Worm (Caenorhabditis elegans) whole organism, L3 larva: Measurements from ENCODE around the gene hst-3.2.

Experiments
- R02D3.7 ChIP-seq: fragments of 150-350 bp; optimal IDR thresholded peaks from 2 replicates; lab custom pipeline; 2014; ENCODE audit warnings: missing biosample characterization, missing genetic modification characterization
- ZK546.5 ChIP-seq: sonication (generic microtip); optimal IDR thresholded peaks from 2 replicates; lab custom pipeline; 2017; ENCODE audit warnings: missing biosample characterization, missing genetic modification characterization
- aly-2 ChIP-seq: fragments of 150-350 bp; optimal IDR thresholded peaks from 2 replicates; lab custom pipeline; 2014; ENCODE audit warnings: missing biosample characterization, missing genetic modification characterization
- ama-1 ChIP-seq: fragments of 150-350 bp; optimal IDR thresholded peaks from 2 replicates; lab custom pipeline; 2018
- ceh-82 ChIP-seq: fragments of 150-350 bp; optimal IDR thresholded peaks from 2 replicates; lab custom pipeline; 2014; ENCODE audit warnings: missing biosample characterization, missing genetic modification characterization
- ceh-9 ChIP-seq: sonication (generic microtip); optimal IDR thresholded peaks from 2 replicates; lab custom pipeline; 2018; ENCODE audit warnings: missing biosample characterization, missing genetic modification characterization
- daf-12 ChIP-seq: fragments of 150-350 bp; optimal IDR thresholded peaks from 2 replicates; lab custom pipeline; 2014; ENCODE audit warnings: missing biosample characterization, missing genetic modification reagents, missing genetic modification characterization
- egl-27 ChIP-seq: sonication (generic microtip); optimal IDR thresholded peaks from 4 replicates; lab custom pipeline; 2017; ENCODE audit warnings: missing biosample characterization, missing genetic modification reagents, missing genetic modification characterization
- egl-5 ChIP-seq: fragments of 150-350 bp; optimal IDR thresholded peaks from 2 replicates; lab custom pipeline; 2017; ENCODE audit warnings: missing biosample characterization, missing genetic modification reagents, missing genetic modification characterization, inconsistent platforms
- elt-1 ChIP-seq: fragments of 150-350 bp; optimal IDR thresholded peaks from 2 replicates; lab custom pipeline; 2014; ENCODE audit warnings: missing biosample characterization, missing genetic modification characterization
- elt-2 ChIP-seq: sonication (generic microtip); optimal IDR thresholded peaks from 2 replicates; lab custom pipeline; 2016; ENCODE audit warnings: missing genetic modification reagents, mild to moderate bottlenecking, missing genetic modification characterization, missing compliant biosample characterization
- elt-3 ChIP-seq, 3 experiments: fragments of 150-350 bp in 1 of 3; sonication (generic microtip) in 2 of 3; optimal IDR thresholded peaks; 2 replicates in 2 of 3; 4 replicates in 1 of 3; lab custom pipeline; 2014 to 2017; ENCODE audit warnings: missing biosample characterization in 3 of 3, missing genetic modification characterization in 3 of 3
- fkh-10 ChIP-seq: sonication (generic microtip); optimal IDR thresholded peaks from 2 replicates; lab custom pipeline; 2017; ENCODE audit warnings: missing biosample characterization, missing genetic modification reagents, missing genetic modification characterization
- fkh-2 ChIP-seq: fragments of 150-350 bp; optimal IDR thresholded peaks from 2 replicates; lab custom pipeline; 2014; ENCODE audit warnings: missing biosample characterization, missing genetic modification reagents, missing genetic modification characterization
- fos-1 ChIP-seq: fragments of 150-350 bp; optimal IDR thresholded peaks from 2 replicates; lab custom pipeline; 2014; ENCODE audit warnings: missing biosample characterization, missing genetic modification characterization
- hmg-11 ChIP-seq: sonication (generic microtip); optimal IDR thresholded peaks from 2 replicates; lab custom pipeline; 2016; ENCODE audit warnings: missing genetic modification characterization, missing compliant biosample characterization
- jun-1 ChIP-seq: fragments of 150-350 bp; optimal IDR thresholded peaks from 2 replicates; lab custom pipeline; 2014; ENCODE audit warnings: missing biosample characterization, missing genetic modification reagents, missing genetic modification characterization
- lin-39 ChIP-seq: fragments of 150-350 bp; optimal IDR thresholded peaks from 2 replicates; lab custom pipeline; 2018; ENCODE audit warnings: missing biosample characterization, missing genetic modification reagents, missing genetic modification characterization
- lsy-12 ChIP-seq: sonication (generic microtip); optimal IDR thresholded peaks from 2 replicates; lab custom pipeline; 2016; ENCODE audit warnings: mild to moderate bottlenecking, missing genetic modification characterization, missing compliant biosample characterization
- mdl-1 ChIP-seq: fragments of 150-350 bp; optimal IDR thresholded peaks from 2 replicates; lab custom pipeline; 2014; ENCODE audit warnings: missing biosample characterization, missing genetic modification characterization
- mml-1 ChIP-seq: fragments of 150-350 bp; sonication (generic microtip); optimal IDR thresholded peaks from 3 replicates; lab custom pipeline; 2014; ENCODE audit warnings: missing biosample characterization, missing genetic modification characterization
- nfya-1 ChIP-seq: sonication (generic microtip); optimal IDR thresholded peaks from 2 replicates; lab custom pipeline; 2017; ENCODE audit warnings: missing genetic modification characterization, mild to moderate bottlenecking, missing compliant biosample characterization, antibody characterized with exemption, moderate library complexity; ENCODE audit not compliant: insufficient read depth
- nhr-23 ChIP-seq: fragments of 150-350 bp; optimal IDR thresholded peaks from 2 replicates; lab custom pipeline; 2014; ENCODE audit warnings: missing biosample characterization, missing genetic modification reagents, missing genetic modification characterization
- nhr-237 ChIP-seq: fragments of 150-350 bp; optimal IDR thresholded peaks from 2 replicates; lab custom pipeline; 2014; ENCODE audit warnings: missing biosample characterization, missing genetic modification characterization
- nhr-25 ChIP-seq: sonication (generic microtip); optimal IDR thresholded peaks from 2 replicates; lab custom pipeline; 2017; ENCODE audit warnings: missing biosample characterization, missing genetic modification characterization
- nhr-28 ChIP-seq: fragments of 150-350 bp; optimal IDR thresholded peaks from 2 replicates; lab custom pipeline; 2014; ENCODE audit warnings: missing biosample characterization, missing genetic modification characterization
- nhr-43 ChIP-seq: sonication (generic microtip); optimal IDR thresholded peaks from 2 replicates; lab custom pipeline; 2016; ENCODE audit warnings: mild to moderate bottlenecking, missing genetic modification characterization, missing compliant biosample characterization; ENCODE audit not compliant: poor library complexity, severe bottlenecking
- nhr-67 ChIP-seq: fragments of 150-350 bp; optimal IDR thresholded peaks from 2 replicates; lab custom pipeline; 2014; ENCODE audit warnings: missing biosample characterization, missing genetic modification characterization
- nhr-76 ChIP-seq: fragments of 150-350 bp; sonication (generic microtip); optimal IDR thresholded peaks from 5 replicates; lab custom pipeline; 2014; ENCODE audit warnings: missing biosample characterization, missing genetic modification characterization
- nhr-77 ChIP-seq: fragments of 150-350 bp; optimal IDR thresholded peaks from 2 replicates; lab custom pipeline; 2014; ENCODE audit warnings: missing biosample characterization, missing genetic modification characterization
- pha-4 ChIP-seq: fragments of 150-350 bp; optimal IDR thresholded peaks from 2 replicates; lab custom pipeline; 2014; ENCODE audit warnings: missing biosample characterization, missing genetic modification reagents, missing genetic modification characterization
- sea-2 ChIP-seq: fragments of 150-350 bp; sonication (generic microtip); optimal IDR thresholded peaks from 4 replicates; lab custom pipeline; 2014; ENCODE audit warnings: missing biosample characterization, missing genetic modification reagents, missing genetic modification characterization
- unc-39 ChIP-seq: sonication (generic microtip); optimal IDR thresholded peaks from 4 replicates; lab custom pipeline; 2017; ENCODE audit warnings: missing biosample characterization, missing genetic modification characterization
- unc-62 ChIP-seq: fragments of 150-350 bp; sonication (generic microtip); optimal IDR thresholded peaks from 4 replicates; lab custom pipeline; 2014; ENCODE audit warnings: missing biosample characterization, missing genetic modification reagents, missing genetic modification characterization
- zag-1 ChIP-seq: fragments of 150-350 bp; optimal IDR thresholded peaks from 2 replicates; lab custom pipeline; 2014; ENCODE audit warnings: missing biosample characterization, missing genetic modification characterization
- ztf-4 ChIP-seq: fragments of 150-350 bp; optimal IDR thresholded peaks from 2 replicates; lab custom pipeline; 2014; ENCODE audit warnings: missing biosample characterization, missing genetic modification characterization

Gene hst-3.2

ce11 chrX:2922602-2923203 lies 1.1 kb downstream of the hst-3.2 start:
- TF ChIP-seq elt-2 (no peak), elt-3 (tag; optimal IDR thresholded peaks at IDR 0.05; lab: Kevin White, UChicago) (no peak), nhr-76 (no peak), ama-1 (lab: Kevin White, UChicago) (no peak)

- TF ChIP-seq nhr-25 (tag; lab: Kevin White, UChicago) (no peak), nhr-67 (tag; lab: Kevin White, UChicago) (no peak), mml-1 (no peak), daf-12 (no peak), ztf-4 (no peak), ceh-82 (no peak), zag-1 (tag; lab: Kevin White, UChicago) (no peak), lin-39 (no peak)
- TF ChIP-seq, all 47 proteins: peak for 0
Measured at ce11 chrX:2921737-2922136, 2.1 kb downstream of the hst-3.2 start.

- TF ChIP-seq egl-5 (tag; lab: Kevin White, UChicago): no peak
- no peak for TF ChIP-seq unc-62
Measured at ce11 chrX:2920456-2920855, 3.3 kb downstream of the hst-3.2 start.

DNA sequence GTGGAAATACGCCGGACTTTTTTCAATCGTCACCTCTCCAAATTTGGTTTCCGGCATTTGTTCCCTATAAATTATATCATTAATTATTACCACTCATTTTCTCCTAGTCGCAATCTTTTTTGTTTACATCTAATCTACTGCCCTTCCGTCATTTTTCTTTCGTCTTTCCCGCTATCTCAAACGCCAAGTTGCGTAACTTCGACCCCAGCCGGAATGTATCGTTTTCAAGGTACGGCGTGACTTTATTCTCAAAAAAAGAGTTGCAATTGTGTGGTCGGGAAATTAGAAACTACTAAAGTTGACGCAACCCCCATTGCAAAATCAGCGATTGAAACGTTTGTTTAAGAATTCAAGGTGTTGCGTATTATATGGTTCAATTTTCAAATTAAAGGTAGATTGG lies 4.3 kb downstream of the hst-3.2 start:
- no peak for TF ChIP-seq fkh-10 (GFP tag; lab: Kevin White, UChicago)
- no peak for TF ChIP-seq nhr-28 (tag; lab: Kevin White, UChicago)
- TF ChIP-seq sea-2: no peak
- TF ChIP-seq nhr-237 (tag; lab: Kevin White, UChicago): no peak
- TF ChIP-seq fos-1 (tag; lab: Kevin White, UChicago): no peak
- TF ChIP-seq nhr-25 (tag; lab: Kevin White, UChicago): no peak
- no peak for TF ChIP-seq nhr-77 (tag; lab: Kevin White, UChicago)
- TF ChIP-seq nfya-1 (tag; lab: Kevin White, UChicago): no peak
- TF ChIP-seq jun-1: no peak
- TF ChIP-seq ceh-82: no peak
- no peak for TF ChIP-seq egl-5 (tag; lab: Kevin White, UChicago)
- TF ChIP-seq fkh-2 (tag; lab: Kevin White, UChicago): no peak
- no peak for TF ChIP-seq nhr-76
- TF ChIP-seq nhr-67 (tag; lab: Kevin White, UChicago): no peak
- TF ChIP-seq ZK546.5 (tag; lab: Kevin White, UChicago): no peak
- TF ChIP-seq mml-1: no peak
- TF ChIP-seq ceh-9 (tag; lab: Kevin White, UChicago): no peak
- TF ChIP-seq, all 47 proteins: peak for 0

DNA sequence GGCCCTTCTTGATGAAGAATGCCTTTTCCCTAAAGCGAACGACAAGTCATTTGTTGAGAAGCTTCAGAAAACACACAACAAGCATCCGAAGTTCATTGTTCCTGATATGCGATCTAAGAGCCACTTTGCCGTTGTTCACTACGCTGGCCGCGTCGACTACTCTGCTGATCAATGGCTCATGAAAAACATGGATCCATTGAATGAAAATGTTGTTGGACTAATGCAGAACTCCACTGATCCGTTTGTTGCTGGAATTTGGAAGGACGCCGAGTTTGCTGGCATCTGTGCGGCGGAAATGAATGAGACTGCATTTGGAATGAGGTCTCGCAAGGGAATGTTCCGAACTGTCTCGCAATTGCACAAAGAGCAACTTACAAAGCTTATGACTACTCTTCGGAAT lies 11.1 kb downstream of the hst-3.2 start:
- TF ChIP-seq hmg-11: no peak
- no peak for TF ChIP-seq nfya-1 (tag; lab: Kevin White, UChicago)
- TF ChIP-seq daf-12: no peak
- no peak for TF ChIP-seq jun-1
- TF ChIP-seq egl-5 (tag; lab: Kevin White, UChicago): no peak
- no peak for TF ChIP-seq zag-1 (tag; lab: Kevin White, UChicago)
- TF ChIP-seq unc-62: no peak
- TF ChIP-seq nhr-23 (tag; lab: Kevin White, UChicago): no peak
- no peak for TF ChIP-seq fkh-2 (tag; lab: Kevin White, UChicago)
- TF ChIP-seq egl-27 (tag; lab: Kevin White, UChicago): no peak
- no peak for TF ChIP-seq nhr-237 (tag; lab: Kevin White, UChicago)
- TF ChIP-seq nhr-25 (tag; lab: Kevin White, UChicago): no peak
- no peak for TF ChIP-seq nhr-67 (tag; lab: Kevin White, UChicago)
- no peak for TF ChIP-seq nhr-43 (tag; lab: Kevin White, UChicago)
- no peak for TF ChIP-seq ZK546.5 (tag; lab: Kevin White, UChicago)
- no peak for TF ChIP-seq mml-1
- TF ChIP-seq lsy-12 (tag; lab: Kevin White, UChicago): no peak
- TF ChIP-seq pha-4 (tag; lab: Kevin White, UChicago): no peak
- TF ChIP-seq mdl-1 (tag; lab: Kevin White, UChicago): no peak

DNA sequence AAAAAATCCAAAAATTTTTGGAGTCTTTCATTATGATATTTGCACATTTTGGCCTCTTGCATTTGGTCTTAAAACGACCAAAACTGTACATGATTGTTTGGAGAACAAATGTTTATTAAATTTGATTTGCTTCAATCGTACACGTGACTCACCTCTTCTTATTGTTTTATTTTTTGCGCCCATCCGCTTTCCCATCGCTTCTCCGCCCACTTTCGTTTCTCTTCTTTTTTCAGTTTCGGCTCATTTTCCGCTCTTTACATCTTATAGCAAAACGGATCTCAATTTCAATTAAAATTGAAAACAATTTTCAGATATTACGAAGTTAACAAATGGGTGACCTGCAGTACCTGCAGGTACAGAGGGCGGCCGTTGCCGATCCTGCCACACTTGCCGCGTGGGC lies 14.6 kb downstream of the hst-3.2 start, which contains the start of gene nmy-1:
Gene nmy-1, plus strand, starts transcription at position 301 of the 400 bp plus-strand sequence.
- TF ChIP-seq mml-1: no peak
- no peak for TF ChIP-seq daf-12
- TF ChIP-seq fkh-2 (tag; lab: Kevin White, UChicago): no peak
- no peak for TF ChIP-seq mdl-1 (tag; lab: Kevin White, UChicago)
- TF ChIP-seq egl-5 (tag; lab: Kevin White, UChicago): no peak
- no peak for TF ChIP-seq fkh-10 (GFP tag; lab: Kevin White, UChicago)
- no peak for TF ChIP-seq ceh-9 (tag; lab: Kevin White, UChicago)
- TF ChIP-seq R02D3.7 (tag; lab: Kevin White, UChicago): no peak
- TF ChIP-seq aly-2 (tag; lab: Kevin White, UChicago): no peak
- no peak for TF ChIP-seq elt-1 (tag; lab: Kevin White, UChicago)
- TF ChIP-seq pha-4 (tag; lab: Kevin White, UChicago): no peak
- no peak for TF ChIP-seq hmg-11
- no peak for TF ChIP-seq unc-39 (tag; lab: Kevin White, UChicago)
- TF ChIP-seq ztf-4: no peak
- TF ChIP-seq egl-27 (tag; lab: Kevin White, UChicago): no peak
- TF ChIP-seq lsy-12 (tag; lab: Kevin White, UChicago): no peak
- TF ChIP-seq, all 47 proteins: peak for 0
